Worm (Caenorhabditis elegans) whole organism, L1 larva: ENCODE data around the gene F11E6.11.

Experiments
- aha-1 ChIP-seq: fragments of 150-350 bp; optimal IDR thresholded peaks from 2 replicates; lab custom pipeline; 2014; ENCODE audit warnings: missing biosample characterization, missing genetic modification characterization
- aly-2 ChIP-seq: fragments of 150-350 bp; optimal IDR thresholded peaks from 2 replicates; lab custom pipeline; 2014; ENCODE audit warnings: missing biosample characterization, missing genetic modification characterization
- ama-1 ChIP-seq: fragments of 150-350 bp; optimal IDR thresholded peaks from 2 replicates; lab custom pipeline; 2014
- blmp-1 ChIP-seq: fragments of 150-350 bp; optimal IDR thresholded peaks from 2 replicates; lab custom pipeline; 2014; ENCODE audit warnings: missing biosample characterization, missing genetic modification characterization
- ceh-8 ChIP-seq: fragments of 200-800 bp; sonication (Bioruptor generic); optimal IDR thresholded peaks from 2 replicates; lab custom pipeline; 2018; ENCODE audit warnings: mild to moderate bottlenecking, missing genetic modification characterization, moderate library complexity, missing compliant biosample characterization
- ceh-82 ChIP-seq, 3 experiments: fragments of 150-350 bp in 1 of 3; sonication (generic microtip) in 2 of 3; optimal IDR thresholded peaks; 2 replicates each; lab custom pipeline; 2014 to 2017; ENCODE audit warnings: missing biosample characterization in 3 of 3, missing genetic modification characterization in 3 of 3
- ceh-88 ChIP-seq: fragments of 200-800 bp; sonication (Bioruptor generic); IDR thresholded peaks from 2 replicates; pipeline ENCODE4 v1.3.6; 2022; ENCODE audit warnings: missing genetic modification characterization, missing compliant biosample characterization
- dpl-1 ChIP-seq, 3 experiments: fragments of 150-350 bp in 2 of 3; sonication (generic microtip) in 1 of 3; optimal IDR thresholded peaks; 2 replicates each; lab custom pipeline; 2014 to 2017; ENCODE audit warnings: missing biosample characterization in 3 of 3, missing genetic modification characterization in 3 of 3, missing genetic modification reagents in 3 of 3
- dsc-1 ChIP-seq: sonication (generic microtip); optimal IDR thresholded peaks from 2 replicates; lab custom pipeline; 2016; ENCODE audit warnings: mild to moderate bottlenecking, missing genetic modification characterization, missing compliant biosample characterization
- efl-1 ChIP-seq, 4 experiments: fragments of 150-350 bp; optimal IDR thresholded peaks in 3 of 4; peaks in 1 of 4; 1 replicate in 1 of 4; 2 replicates in 3 of 4; lab custom pipeline; 2014; ENCODE audit warnings: missing biosample characterization in 2 of 4, missing genetic modification characterization in 2 of 4, missing genetic modification reagents in 2 of 4
- elt-2 ChIP-seq: sonication (generic microtip); optimal IDR thresholded peaks from 2 replicates; lab custom pipeline; 2016; ENCODE audit warnings: missing genetic modification characterization, mild to moderate bottlenecking, inconsistent platforms, missing compliant biosample characterization, missing genetic modification reagents
- fkh-4 ChIP-seq: sonication (generic microtip); optimal IDR thresholded peaks from 2 replicates; lab custom pipeline; 2016; ENCODE audit warnings: missing compliant biosample characterization, missing genetic modification characterization, borderline replicate concordance
- grh-1 ChIP-seq: fragments of 200-800 bp; sonication (Bioruptor generic); IDR thresholded peaks from 2 replicates; pipeline ENCODE4 v1.3.6; 2022; ENCODE audit warnings: missing genetic modification reagents, missing genetic modification characterization, missing compliant biosample characterization
- hlh-17 ChIP-seq: fragments of 200-800 bp; sonication (Bioruptor generic); optimal IDR thresholded peaks from 2 replicates; lab custom pipeline; 2018; ENCODE audit warnings: missing genetic modification characterization, mild to moderate bottlenecking, missing compliant biosample characterization, moderate library complexity, borderline replicate concordance
- irx-1 ChIP-seq: sonication (generic microtip); optimal IDR thresholded peaks from 2 replicates; lab custom pipeline; 2016; ENCODE audit warnings: missing genetic modification characterization, missing compliant biosample characterization
- lin-14 ChIP-seq: fragments of 200-800 bp; sonication (Bioruptor generic); optimal IDR thresholded peaks from 2 replicates; lab custom pipeline; 2018; ENCODE audit warnings: mild to moderate bottlenecking, missing genetic modification characterization, moderate library complexity, missing compliant biosample characterization
- lin-15B ChIP-seq: fragments of 150-350 bp; sonication (generic microtip); optimal IDR thresholded peaks from 3 replicates; lab custom pipeline; 2014; ENCODE audit warnings: missing biosample characterization, missing genetic modification characterization
- lin-35 ChIP-seq, 2 experiments: fragments of 150-350 bp; optimal IDR thresholded peaks; 2 replicates each; lab custom pipeline; 2014; ENCODE audit warnings: missing biosample characterization in 2 of 2, missing genetic modification characterization in 2 of 2, missing genetic modification reagents in 2 of 2
- lin-39 ChIP-seq: fragments of 150-350 bp; optimal IDR thresholded peaks from 2 replicates; lab custom pipeline; 2014; ENCODE audit warnings: missing biosample characterization, missing genetic modification reagents, missing genetic modification characterization
- lsy-2 ChIP-seq, 2 experiments: fragments of 150-350 bp; optimal IDR thresholded peaks; 2 replicates each; lab custom pipeline; 2014; ENCODE audit warnings: missing biosample characterization in 2 of 2, missing genetic modification characterization in 2 of 2
- mab-9 ChIP-seq: fragments of 200-800 bp; sonication (Bioruptor generic); IDR thresholded peaks from 2 replicates; pipeline ENCODE4 v1.3.6; 2022; ENCODE audit warnings: missing genetic modification reagents, missing genetic modification characterization, missing compliant biosample characterization
- mdl-1 ChIP-seq, 2 experiments: fragments of 150-350 bp; optimal IDR thresholded peaks; 2 replicates each; lab custom pipeline; 2014 to 2017; ENCODE audit warnings: missing biosample characterization in 2 of 2, missing genetic modification characterization in 2 of 2, inconsistent platforms in 1 of 2
- mef-2 ChIP-seq: fragments of 150-350 bp; optimal IDR thresholded peaks from 2 replicates; lab custom pipeline; 2014; ENCODE audit warnings: missing biosample characterization, missing genetic modification characterization
- nhr-11 ChIP-seq: fragments of 150-350 bp; optimal IDR thresholded peaks from 2 replicates; lab custom pipeline; 2014; ENCODE audit warnings: missing biosample characterization, missing genetic modification characterization
- nhr-19 ChIP-seq: fragments of 200-800 bp; sonication (Bioruptor generic); conservative IDR thresholded peaks from 2 replicates; pipeline ENCODE4 v1.3.6; 2022; ENCODE audit warnings: missing genetic modification characterization, missing compliant biosample characterization
- nhr-20 ChIP-seq: sonication (generic microtip); optimal IDR thresholded peaks from 2 replicates; lab custom pipeline; 2016; ENCODE audit warnings: mild to moderate bottlenecking, missing genetic modification characterization, missing compliant biosample characterization
- nhr-237 ChIP-seq: fragments of 150-350 bp; optimal IDR thresholded peaks from 2 replicates; lab custom pipeline; 2014; ENCODE audit warnings: missing biosample characterization, missing genetic modification characterization
- nhr-71 ChIP-seq: sonication (generic microtip); optimal IDR thresholded peaks from 2 replicates; lab custom pipeline; 2016; ENCODE audit warnings: mild to moderate bottlenecking, missing genetic modification characterization, moderate library complexity, missing compliant biosample characterization
- nhr-85 ChIP-seq: sonication (generic microtip); peaks from one replicate; lab custom pipeline; 2016; ENCODE audit warnings: missing genetic modification characterization, inconsistent platforms, missing compliant biosample characterization
- pqm-1 ChIP-seq: sonication (generic microtip); optimal IDR thresholded peaks from 3 replicates; lab custom pipeline; 2017; ENCODE audit warnings: missing biosample characterization, missing genetic modification characterization
- rnt-1 ChIP-seq: sonication (generic microtip); optimal IDR thresholded peaks from 2 replicates; lab custom pipeline; 2016; ENCODE audit warnings: mild to moderate bottlenecking, missing genetic modification characterization, moderate library complexity, missing compliant biosample characterization
- skn-1 ChIP-seq: fragments of 150-350 bp; optimal IDR thresholded peaks from 2 replicates; lab custom pipeline; 2014; ENCODE audit warnings: missing biosample characterization, missing genetic modification characterization
- snpc-4 ChIP-seq: fragments of 150-350 bp; optimal IDR thresholded peaks from 2 replicates; lab custom pipeline; 2014; ENCODE audit warnings: missing biosample characterization, missing genetic modification characterization
- snu-23 ChIP-seq: sonication (generic microtip); optimal IDR thresholded peaks from 2 replicates; lab custom pipeline; 2016; ENCODE audit warnings: missing genetic modification characterization, missing compliant biosample characterization
- sox-4 ChIP-seq: sonication (generic microtip); optimal IDR thresholded peaks from 2 replicates; lab custom pipeline; 2016; ENCODE audit warnings: missing genetic modification characterization, missing compliant biosample characterization
- sup-37 ChIP-seq: fragments of 200-800 bp; sonication (Bioruptor generic); optimal IDR thresholded peaks from 2 replicates; lab custom pipeline; 2018; ENCODE audit warnings: mild to moderate bottlenecking, missing genetic modification characterization, missing compliant biosample characterization
- tbx-2 ChIP-seq: sonication (generic microtip); optimal IDR thresholded peaks from 2 replicates; lab custom pipeline; 2016; ENCODE audit warnings: missing genetic modification characterization, missing compliant biosample characterization
- tlp-1 ChIP-seq: fragments of 150-350 bp; optimal IDR thresholded peaks from 2 replicates; lab custom pipeline; 2014; ENCODE audit warnings: missing biosample characterization, missing genetic modification characterization
- unc-86 ChIP-seq: sonication (generic microtip); optimal IDR thresholded peaks from 2 replicates; lab custom pipeline; 2016; ENCODE audit warnings: missing genetic modification characterization, missing compliant biosample characterization
- unc-98 ChIP-seq: fragments of 200-800 bp; sonication (Bioruptor generic); IDR thresholded peaks from 2 replicates; pipeline ENCODE4 v1.3.6; 2022; ENCODE audit warnings: missing genetic modification characterization, missing compliant biosample characterization
- xbp-1 ChIP-seq: sonication (generic microtip); optimal IDR thresholded peaks from 2 replicates; lab custom pipeline; 2016; ENCODE audit warnings: missing genetic modification characterization, missing compliant biosample characterization
- zag-1 ChIP-seq: fragments of 150-350 bp; optimal IDR thresholded peaks from 2 replicates; lab custom pipeline; 2014; ENCODE audit warnings: missing biosample characterization, missing genetic modification characterization
- ztf-4 ChIP-seq: fragments of 150-350 bp; optimal IDR thresholded peaks from 2 replicates; lab custom pipeline; 2014; ENCODE audit warnings: missing biosample characterization, missing genetic modification characterization

The F11E6.11 gene

ce11 chrIV:17467325-17467724, 24.7 kb downstream of the F11E6.11 start, which contains the start of gene elo-2:
Gene elo-2, minus strand, starts transcription at chrIV:17467408.
- TF ChIP-seq fkh-4 (tag; lab: Kevin White, UChicago) (no peak), lin-35 (GFP tag; optimal IDR thresholded peaks at IDR 0.05; lab: Kevin White, UChicago) (peak in 1 of 2 experiments; percentile 18), dsc-1 (tag; lab: Kevin White, UChicago) (no peak), ceh-82 (tag; optimal IDR thresholded peaks at IDR 0.05; lab: Kevin White, UChicago) (no peak), elt-2 (tag; lab: Kevin White, UChicago) (peak; percentile 92), efl-1 (optimal IDR thresholded peaks at IDR 0.05; lab: Kevin White, UChicago) (no peak), efl-1 (GFP tag; optimal IDR thresholded peaks at IDR 0.05 in 1 of 2; lab: Kevin White, UChicago) (peak in 1 of 2 experiments; percentile 68)

- TF ChIP-seq unc-86 (tag; lab: Kevin White, UChicago), result no peak
- TF ChIP-seq dsc-1 (tag; lab: Kevin White, UChicago), result no peak
- peak; percentile 42 for TF ChIP-seq lin-14 (GFP tag; lab: Kevin White, UChicago)
- TF ChIP-seq nhr-20, result no peak
- TF ChIP-seq xbp-1, result no peak
- TF ChIP-seq nhr-19 (GFP tag; lab: Robert Waterston, UW), result no peak
- no peak for TF ChIP-seq ztf-4 (tag; lab: Kevin White, UChicago)
- TF ChIP-seq blmp-1 (tag; lab: Kevin White, UChicago), result no peak
- TF ChIP-seq hlh-17 (GFP tag; lab: Kevin White, UChicago), result no peak
- TF ChIP-seq sox-4 (tag; lab: Kevin White, UChicago), result no peak
- no peak for TF ChIP-seq grh-1 (GFP tag; lab: Robert Waterston, UW)
- TF ChIP-seq rnt-1 (tag; lab: Kevin White, UChicago), result no peak
- TF ChIP-seq lin-15B (tag; lab: Kevin White, UChicago), result no peak
- no peak for TF ChIP-seq pqm-1 (tag; lab: Kevin White, UChicago)
- TF ChIP-seq zag-1 (tag; lab: Kevin White, UChicago), result no peak
- peak; percentile 6 for TF ChIP-seq efl-1 (optimal IDR thresholded peaks at IDR 0.05; lab: Kevin White, UChicago)
- no peak for TF ChIP-seq efl-1 (GFP tag; optimal IDR thresholded peaks at IDR 0.05 in 1 of 2; lab: Kevin White, UChicago)
- peak; percentile 14 for TF ChIP-seq skn-1 (tag; lab: Kevin White, UChicago)
- TF ChIP-seq lin-35 (GFP tag; optimal IDR thresholded peaks at IDR 0.05; lab: Kevin White, UChicago), result no peak
- TF ChIP-seq snu-23 (GFP tag; lab: Kevin White, UChicago), result no peak
Measured at ce11 chrIV:17467825-17468224, 25.2 kb downstream of the F11E6.11 start.

ce11 chrIV:17470096-17470602, 27.5 kb downstream of the F11E6.11 start, which contains the start of gene F11E6.4:
Gene F11E6.4, minus strand, starts transcription at chrIV:17470354.
- no peak for TF ChIP-seq tbx-2 (tag; lab: Kevin White, UChicago)
- TF ChIP-seq aly-2 (tag; lab: Kevin White, UChicago), result peak; percentile 17
- peak; percentile 62 for TF ChIP-seq nhr-85 (tag; lab: Kevin White, UChicago)

- no peak for TF ChIP-seq nhr-11 (tag; lab: Kevin White, UChicago)
- no peak for TF ChIP-seq aha-1
- no peak for TF ChIP-seq nhr-237 (tag; lab: Kevin White, UChicago)
- TF ChIP-seq tbx-2 (tag; lab: Kevin White, UChicago), result peak; percentile 13
- no peak for TF ChIP-seq irx-1
- peak; percentile 82 for TF ChIP-seq lin-14 (GFP tag; lab: Kevin White, UChicago)
- peak; percentile 95 for TF ChIP-seq blmp-1 (tag; lab: Kevin White, UChicago)
- peak in 1 of 2 experiments; percentile 25 for TF ChIP-seq mdl-1 (tag; optimal IDR thresholded peaks at IDR 0.05; lab: Kevin White, UChicago)
- TF ChIP-seq mab-9 (GFP tag; lab: Robert Waterston, UW), result no peak
- peak in 1 of 2 experiments; percentile 35 for TF ChIP-seq lin-35 (GFP tag; optimal IDR thresholded peaks at IDR 0.05; lab: Kevin White, UChicago)
- TF ChIP-seq ceh-88 (GFP tag; lab: Robert Waterston, UW), result no peak
- TF ChIP-seq pqm-1 (tag; lab: Kevin White, UChicago), result no peak
- TF ChIP-seq mef-2 (tag; lab: Kevin White, UChicago), result no peak
- TF ChIP-seq tlp-1 (tag; lab: Kevin White, UChicago), result no peak
- TF ChIP-seq unc-98 (GFP tag; lab: Robert Waterston, UW), result no peak
- TF ChIP-seq fkh-4 (tag; lab: Kevin White, UChicago), result no peak
- peak; percentile 80 for TF ChIP-seq grh-1 (GFP tag; lab: Robert Waterston, UW)
- peak; percentile 57 for TF ChIP-seq snu-23 (GFP tag; lab: Kevin White, UChicago)
- peak in 1 of 2 experiments; percentile 11 for TF ChIP-seq lsy-2 (tag; optimal IDR thresholded peaks at IDR 0.05; lab: Kevin White, UChicago)
- TF ChIP-seq snpc-4 (tag; lab: Kevin White, UChicago), result no peak
- peak; percentile 93 for TF ChIP-seq nhr-85 (tag; lab: Kevin White, UChicago)
- TF ChIP-seq ceh-8 (GFP tag; lab: Kevin White, UChicago), result no peak
- TF ChIP-seq ama-1 (lab: Kevin White, UChicago), result no peak
- TF ChIP-seq sup-37 (GFP tag; lab: Kevin White, UChicago), result no peak
- TF ChIP-seq dpl-1 (GFP tag; optimal IDR thresholded peaks at IDR 0.05; lab: Kevin White, UChicago), result peak in 1 of 3 experiments; percentile 11
- TF ChIP-seq nhr-71, result peak; percentile 22
- TF ChIP-seq lin-39 (tag; lab: Kevin White, UChicago), result no peak
- TF ChIP-seq nhr-20, result peak; percentile 27
Measured at ce11 chrIV:17471870-17472459, 29.3 kb downstream of the F11E6.11 start, which contains the start of gene epic-1. Gene epic-1, minus strand, starts transcription at chrIV:17471920.
